Fruit fly (Drosophila melanogaster) whole organism, embryonic: ENCODE data around the gene CG31109.

ENCODE experiments used
- CG10979 ChIP-seq: fragments of 200-800 bp; sonication (Bioruptor generic); optimal IDR thresholded peaks from 2 replicates; lab custom pipeline; 2018; ENCODE audit warnings: missing biosample characterization, mild to moderate bottlenecking, missing genetic modification characterization, moderate library complexity
- CG13424 ChIP-seq: fragments of 200-800 bp; sonication (Bioruptor generic); optimal IDR thresholded peaks from 2 replicates; lab custom pipeline; 2019; ENCODE audit warnings: missing biosample characterization, mild to moderate bottlenecking, missing genetic modification characterization, moderate library complexity
- CG17186 ChIP-seq: fragments of 200-800 bp; sonication (Bioruptor generic); optimal IDR thresholded peaks from 3 replicates; lab custom pipeline; 2017; ENCODE audit warnings: missing biosample characterization, missing genetic modification reagents, missing genetic modification characterization
- CG3281 ChIP-seq: fragments of 200-800 bp; sonication (Bioruptor generic); optimal IDR thresholded peaks from 3 replicates; lab custom pipeline; 2017; ENCODE audit warnings: missing biosample characterization, mild to moderate bottlenecking, missing genetic modification characterization
- CG4820 ChIP-seq: fragments of 200-800 bp; sonication (Bioruptor generic); optimal IDR thresholded peaks from 3 replicates; lab custom pipeline; 2016; ENCODE audit warnings: missing biosample characterization, missing genetic modification characterization
- Doc2 ChIP-seq: fragments of 200-800 bp; sonication (Bioruptor generic); IDR thresholded peaks from 2 replicates; pipeline ENCODE4 v1.3.6; 2022; ENCODE audit warnings: missing biosample characterization, missing genetic modification characterization
- Kr ChIP-seq: fragments of 200-800 bp; sonication (Bioruptor generic); optimal IDR thresholded peaks from 2 replicates; lab custom pipeline; 2017; ENCODE audit warnings: missing biosample characterization, mild to moderate bottlenecking, missing genetic modification characterization
- Ptx1 ChIP-seq: fragments of 200-800 bp; sonication (Bioruptor generic); IDR thresholded peaks from 2 replicates; pipeline ENCODE4 v1.3.6; 2022; ENCODE audit warnings: missing biosample characterization, missing genetic modification characterization
- tna ChIP-seq: fragments of 200-800 bp; sonication (Bioruptor generic); IDR thresholded peaks from 2 replicates; pipeline ENCODE4 v1.3.6; 2022; ENCODE audit warnings: missing biosample characterization, missing genetic modification characterization; ENCODE audit not compliant: partially characterized antibody
- usp ChIP-seq: fragments of >200 bp; optimal IDR thresholded peaks from 2 replicates; lab custom pipeline; 2017; ENCODE audit warnings: missing biosample characterization, missing genetic modification characterization
- wdn ChIP-seq: fragments of 200-800 bp; sonication (Bioruptor generic); IDR thresholded peaks from 2 replicates; pipeline ENCODE4 v1.3.6; 2022; ENCODE audit warnings: missing biosample characterization, missing genetic modification characterization

DNA sequence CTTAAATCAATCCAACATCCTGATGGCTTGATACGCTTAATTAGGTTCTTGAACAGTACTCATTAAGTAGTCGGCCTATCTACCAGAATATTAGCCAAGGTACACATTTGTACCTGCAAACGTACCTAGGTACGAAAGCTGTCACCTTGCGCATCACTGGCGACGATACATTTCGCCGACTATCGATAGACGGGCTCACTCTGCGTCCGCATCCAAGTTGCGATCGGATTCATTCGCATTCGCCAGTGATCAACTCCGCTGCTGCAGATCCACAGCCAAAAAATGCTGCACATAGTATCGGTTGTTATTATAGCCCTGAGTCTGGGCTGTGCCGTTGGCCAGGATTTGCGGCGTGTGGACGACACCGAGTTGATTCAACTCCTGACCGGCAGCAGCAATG, 6.9 kb downstream of the CG31109 start, which contains the start of gene CG11790:
- TF ChIP-seq CG17186 (GFP tag; lab: Kevin White, UChicago) (peak; percentile 18), CG4820 (GFP tag; lab: Kevin White, UChicago) (no peak), CG10979 (tag; lab: Kevin White, UChicago) (no peak), usp (no peak), CG13424 (tag; lab: Kevin White, UChicago) (no peak), wdn (GFP tag; lab: Robert Waterston, UW) (no peak), tna (GFP tag; lab: Robert Waterston, UW) (peak; percentile 73), CG3281 (GFP tag; lab: Kevin White, UChicago) (no peak), Kr (GFP tag; lab: Kevin White, UChicago) (no peak), Ptx1 (GFP tag; lab: Robert Waterston, UW) (no peak), Doc2 (GFP tag; lab: Robert Waterston, UW) (no peak)
